Worm (Caenorhabditis elegans): Measurements from ENCODE around the gene W02F12.2.

W02F12.2 gene

ce11 chrV:6658765-6659164, 38.7 kb downstream of the W02F12.2 start (continued):
- no peak for TF ChIP-seq pha-4 (GFP tag; IDR thresholded peaks at IDR 0.05)
- no peak for TF ChIP-seq pha-4 (tag; optimal IDR thresholded peaks at IDR 0.05)
- no peak for TF ChIP-seq nhr-10 (tag; optimal IDR thresholded peaks at IDR 0.05)
- TF ChIP-seq mxl-3 (GFP tag; optimal IDR thresholded peaks at IDR 0.05): peak; percentile 24
- TF ChIP-seq snpc-1.2 (GFP tag; IDR thresholded peaks at IDR 0.05): no peak
- no peak for TF ChIP-seq nhr-77 (tag; optimal IDR thresholded peaks at IDR 0.05)
- no peak for TF ChIP-seq nhr-48 (tag; optimal IDR thresholded peaks at IDR 0.05)
- peak in 1 of 2 experiments; percentile 62 for TF ChIP-seq hif-1 (tag; optimal IDR thresholded peaks at IDR 0.05)
- no peak for TF ChIP-seq zag-1 (tag; optimal IDR thresholded peaks at IDR 0.05)
- TF ChIP-seq snpc-4 (tag; optimal IDR thresholded peaks at IDR 0.05): no peak
- no peak for TF ChIP-seq fos-1 (tag; optimal IDR thresholded peaks at IDR 0.05)
- TF ChIP-seq tag-97 (GFP tag; IDR thresholded peaks at IDR 0.05): no peak
- TF ChIP-seq mdt-29 (GFP tag; IDR thresholded peaks at IDR 0.05): no peak
- no peak for TF ChIP-seq sdz-12 (GFP tag; optimal IDR thresholded peaks at IDR 0.05)
- TF ChIP-seq unc-62 (GFP tag; optimal IDR thresholded peaks at IDR 0.05 in 1 of 2): no peak
- TF ChIP-seq unc-62 (tag; optimal IDR thresholded peaks at IDR 0.05): no peak
- peak; percentile 64 for TF ChIP-seq set-16 (GFP tag; IDR thresholded peaks at IDR 0.05)
- TF ChIP-seq F37D6.2 (tag; optimal IDR thresholded peaks at IDR 0.05): peak; percentile 30
- TF ChIP-seq nhr-237 (tag; optimal IDR thresholded peaks at IDR 0.05): no peak
- peak; percentile 24; the same call in 1 of the 2 replicates for TF ChIP-seq vab-7 (GFP tag; IDR thresholded peaks at IDR 0.05)
- TF ChIP-seq ceh-62 (tag; optimal IDR thresholded peaks at IDR 0.05): no peak
- TF ChIP-seq lin-38 (GFP tag; IDR thresholded peaks at IDR 0.05): no peak; the same call in 1 of the 2 replicates
- peak; percentile 73 for TF ChIP-seq hmg-1.1 (GFP tag; IDR thresholded peaks at IDR 0.05)
- TF ChIP-seq nhr-102 (tag; optimal IDR thresholded peaks at IDR 0.05): no peak
- no peak for TF ChIP-seq egl-27 (tag; optimal IDR thresholded peaks at IDR 0.05)
- TF ChIP-seq mdl-1 (tag; optimal IDR thresholded peaks at IDR 0.05): peak in 1 of 2 experiments; percentile 83
- TF ChIP-seq F26F4.8 (GFP tag; conservative IDR thresholded peaks at IDR 0.05): no peak
- TF ChIP-seq daf-19 (GFP tag; conservative IDR thresholded peaks at IDR 0.05): no peak
- TF ChIP-seq ztf-11 (tag; optimal IDR thresholded peaks at IDR 0.05): no peak
- TF ChIP-seq cey-2 (tag; optimal IDR thresholded peaks at IDR 0.05; ENCODE audit: borderline replicate concordance, insufficient read depth): no peak
- TF ChIP-seq lin-15B (tag; optimal IDR thresholded peaks at IDR 0.05): no peak
- TF ChIP-seq hlh-11 (tag; optimal IDR thresholded peaks at IDR 0.05): peak; percentile 35
- no peak for TF ChIP-seq ztf-7 (tag; optimal IDR thresholded peaks at IDR 0.05)
- 0 out of 2 replicates have a peak, but pooled peaks have one; percentile 24 for TF ChIP-seq Y48G9A.11 (GFP tag; IDR thresholded peaks at IDR 0.05)
- no peak for TF ChIP-seq lim-7 (GFP tag; IDR thresholded peaks at IDR 0.05)
- TF ChIP-seq nhr-28 (tag; optimal IDR thresholded peaks at IDR 0.05): no peak
- peak; percentile 18 for TF ChIP-seq mes-2 (tag; optimal IDR thresholded peaks at IDR 0.05; ENCODE audit: poor library complexity, severe bottlenecking)
- TF ChIP-seq php-3 (GFP tag; IDR thresholded peaks at IDR 0.05): no peak
- no peak for TF ChIP-seq madf-5 (GFP tag; IDR thresholded peaks at IDR 0.05)
- TF ChIP-seq egl-43 (GFP tag; IDR thresholded peaks at IDR 0.05): peak; percentile 74
- TF ChIP-seq Y5F2A.4 (GFP tag; optimal IDR thresholded peaks at IDR 0.05): no peak
- no peak for TF ChIP-seq F10B5.3 (tag; optimal IDR thresholded peaks at IDR 0.05)
- no peak for TF ChIP-seq skn-1 (tag; optimal IDR thresholded peaks at IDR 0.05)
- no peak for TF ChIP-seq duxl-1 (tag; optimal IDR thresholded peaks at IDR 0.05; ENCODE audit: poor library complexity)

All from whole organism, L4 larva.